Worm (Caenorhabditis elegans) whole organism, L4/young adult: ENCODE data around the gene msp-10.

Experiments used
- W03F9.2 ChIP-seq: fragments of 150-350 bp; optimal IDR thresholded peaks from 2 replicates; lab custom pipeline; 2014; ENCODE audit warnings: missing biosample characterization, missing genetic modification characterization
- dao-5 ChIP-seq: sonication (generic microtip); optimal IDR thresholded peaks from 2 replicates; lab custom pipeline; 2016; ENCODE audit warnings: missing genotype, missing genetic modification characterization, moderate library complexity, missing compliant biosample characterization
- him-1 ChIP-seq: sonication (generic microtip); optimal IDR thresholded peaks from 2 replicates; lab custom pipeline; 2016; ENCODE audit warnings: missing genotype, missing genetic modification reagents, missing genetic modification characterization, missing compliant biosample characterization

Gene msp-10

ce11 chrIV:9873837-9874236 lies 36.4 kb downstream of the msp-10 start:
- TF ChIP-seq him-1 (tag; lab: Kevin White, UChicago) (no peak), W03F9.2 (peak; percentile 30), dao-5 (no peak)

- no peak for TF ChIP-seq dao-5
- TF ChIP-seq him-1 (tag; lab: Kevin White, UChicago), result no peak
- no peak for TF ChIP-seq W03F9.2
These were observed 38.2 kb downstream of the msp-10 start for ce11 chrIV:9875646-9876045.

ce11 chrIV:9878893-9879379 lies 41.5 kb downstream of the msp-10 start, which contains the start of gene nhr-4:
nhr-4 (plus strand) TSS chrIV:9879329.
- TF ChIP-seq him-1 (tag; lab: Kevin White, UChicago) (no peak), dao-5 (no peak), W03F9.2 (no peak)

ce11 chrIV:9884257-9884656 lies 46.8 kb downstream of the msp-10 start, which contains the start of the genes prp-18 and mccc-1:
prp-18 (minus strand) TSS chrIV:9884383.
mccc-1 (plus strand) TSS chrIV:9884570.
- TF ChIP-seq him-1 (tag; lab: Kevin White, UChicago) (no peak), W03F9.2 (no peak), dao-5 (no peak)
